Fruit fly (Drosophila melanogaster): ENCODE data around the gene Ucp4A.

DNA sequence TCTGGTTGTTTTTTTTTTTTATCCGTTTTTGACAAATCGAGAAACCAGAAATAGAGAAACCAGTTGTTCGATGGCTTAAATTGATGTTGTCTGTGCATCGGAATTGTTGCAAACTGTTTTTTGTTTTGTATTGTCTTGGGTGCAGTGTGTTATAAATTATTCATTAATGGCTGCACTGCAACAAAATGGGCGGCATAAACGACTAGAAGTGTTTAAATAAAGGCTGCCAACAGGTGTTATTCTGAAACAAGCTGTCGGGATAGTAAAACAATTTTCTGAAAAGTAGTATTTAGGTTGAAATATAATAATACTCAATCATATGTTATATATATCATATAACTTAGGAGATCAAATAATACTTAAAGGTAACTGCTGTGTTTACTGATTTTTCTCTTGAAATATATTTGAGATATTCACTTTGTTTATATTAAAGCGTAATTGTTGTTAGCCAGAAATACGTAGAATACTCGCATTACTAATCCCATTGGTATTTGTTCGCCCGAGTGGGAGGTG, 8.3 kb upstream of the Ucp4A start:
- TF ChIP-seq D1 (tag; optimal IDR thresholded peaks at IDR 0.05) (no peak), EcR (GFP tag; optimal IDR thresholded peaks at IDR 0.05) (no peak), CG13204 (GFP tag; optimal IDR thresholded peaks at IDR 0.05) (no peak), CG12605 (GFP tag; IDR thresholded peaks at IDR 0.05) (no peak)
